Fruit fly (Drosophila melanogaster) whole organism, embryonic: ENCODE measurements around the gene Bem46.

Experiments used
- Antp ChIP-seq: fragments of 200-800 bp; sonication (Bioruptor generic); optimal IDR thresholded peaks from 3 replicates; lab custom pipeline; 2016; ENCODE audit warnings: missing biosample characterization, missing genetic modification characterization
- Atf-2 ChIP-seq: fragments of 200-800 bp; sonication (Bioruptor generic); optimal IDR thresholded peaks from 2 replicates; lab custom pipeline; 2016; ENCODE audit warnings: missing biosample characterization, missing genetic modification characterization
- B-H2 ChIP-seq: fragments of 200-800 bp; sonication (Bioruptor generic); optimal IDR thresholded peaks from 2 replicates; lab custom pipeline; 2018; ENCODE audit warnings: missing biosample characterization, mild to moderate bottlenecking, missing genetic modification characterization
- CG10267 ChIP-seq: fragments of 200-800 bp; sonication (Bioruptor generic); optimal IDR thresholded peaks from 2 replicates; lab custom pipeline; 2018; ENCODE audit warnings: missing biosample characterization, mild to moderate bottlenecking, missing genetic modification characterization, moderate library complexity
- CG10565 ChIP-seq: fragments of 200-800 bp; sonication (Bioruptor generic); optimal IDR thresholded peaks from 3 replicates; lab custom pipeline; 2016; ENCODE audit warnings: missing biosample characterization, mild to moderate bottlenecking, missing genetic modification characterization
- CG11093 ChIP-seq: fragments of 200-800 bp; sonication (Bioruptor generic); IDR thresholded peaks from 3 replicates; pipeline ENCODE4 v1.3.6; 2022; ENCODE audit warnings: missing biosample characterization, missing genetic modification characterization
- CG12219 ChIP-seq: fragments of 200-800 bp; sonication (Bioruptor generic); optimal IDR thresholded peaks from 3 replicates; lab custom pipeline; 2018; ENCODE audit warnings: missing biosample characterization, mild to moderate bottlenecking, missing genetic modification characterization
- CG14441 ChIP-seq: fragments of 200-800 bp; sonication (Bioruptor generic); IDR thresholded peaks from 2 replicates; pipeline ENCODE4 v1.3.6; 2022; ENCODE audit warnings: missing biosample characterization, missing genetic modification characterization
- CG14965 ChIP-seq: fragments of 200-800 bp; sonication (Bioruptor generic); optimal IDR thresholded peaks from 2 replicates; lab custom pipeline; 2016; ENCODE audit warnings: missing biosample characterization, missing genetic modification characterization, borderline replicate concordance
- CG15514 ChIP-seq: fragments of 200-800 bp; sonication (Bioruptor generic); optimal IDR thresholded peaks from 3 replicates; lab custom pipeline; 2017; ENCODE audit warnings: missing biosample characterization, missing genetic modification characterization, mild to moderate bottlenecking, moderate library complexity, missing genetic modification reagents
- CG1602 ChIP-seq: fragments of 200-800 bp; sonication (Bioruptor generic); optimal IDR thresholded peaks from 3 replicates; lab custom pipeline; 2016; ENCODE audit warnings: missing biosample characterization, missing genetic modification characterization
- CG17328 ChIP-seq: fragments of 200-800 bp; sonication (Bioruptor generic); IDR thresholded peaks from 2 replicates; pipeline ENCODE4 v1.3.6; 2022; ENCODE audit warnings: missing biosample characterization, missing genetic modification characterization
- CG1832 ChIP-seq: fragments of 200-800 bp; sonication (Bioruptor generic); optimal IDR thresholded peaks from 2 replicates; lab custom pipeline; 2017; ENCODE audit warnings: missing biosample characterization, mild to moderate bottlenecking, missing genetic modification characterization, inconsistent platforms
- CG2712 ChIP-seq: fragments of 200-800 bp; optimal IDR thresholded peaks from 3 replicates; lab custom pipeline; 2019; ENCODE audit warnings: missing biosample characterization, mild to moderate bottlenecking, missing genetic modification characterization, moderate library complexity
- CG3281 ChIP-seq: fragments of 200-800 bp; sonication (Bioruptor generic); optimal IDR thresholded peaks from 3 replicates; lab custom pipeline; 2017; ENCODE audit warnings: missing biosample characterization, mild to moderate bottlenecking, missing genetic modification characterization
- CG3838 ChIP-seq: fragments of 200-800 bp; sonication (Bioruptor generic); optimal IDR thresholded peaks from 3 replicates; lab custom pipeline; 2016; ENCODE audit warnings: missing biosample characterization, missing genetic modification characterization
- CG4328 ChIP-seq: fragments of 200-800 bp; sonication (Bioruptor generic); optimal IDR thresholded peaks from 3 replicates; lab custom pipeline; 2017; ENCODE audit warnings: missing biosample characterization, missing genetic modification reagents, missing genetic modification characterization
- CG4360 ChIP-seq: fragments of 200-800 bp; sonication (Bioruptor generic); IDR thresholded peaks from 2 replicates; pipeline ENCODE4 v1.3.6; 2022; ENCODE audit warnings: missing biosample characterization, missing genetic modification characterization
- CG43689 ChIP-seq: fragments of 200-800 bp; sonication (Bioruptor generic); IDR thresholded peaks from 2 replicates; pipeline ENCODE4 v1.3.6; 2022; ENCODE audit warnings: missing biosample characterization, missing genetic modification characterization
- CG8944 ChIP-seq: fragments of 200-800 bp; sonication (Bioruptor generic); optimal IDR thresholded peaks from 3 replicates; lab custom pipeline; 2016; ENCODE audit warnings: missing biosample characterization, missing genetic modification characterization
- Dref ChIP-seq: fragments of 200-800 bp; sonication (Bioruptor generic); IDR thresholded peaks from 2 replicates; pipeline ENCODE4 v1.3.6; 2022; ENCODE audit warnings: missing biosample characterization, missing genetic modification characterization
- Fer3 ChIP-seq: fragments of 200-800 bp; sonication (Bioruptor generic); optimal IDR thresholded peaks from 2 replicates; lab custom pipeline; 2018; ENCODE audit warnings: missing biosample characterization, mild to moderate bottlenecking, missing genetic modification characterization, moderate library complexity
- H2.0 ChIP-seq: fragments of 200-800 bp; sonication (Bioruptor generic); IDR thresholded peaks from 2 replicates; pipeline ENCODE4 v1.3.6; 2022; ENCODE audit warnings: missing biosample characterization, missing genetic modification characterization
- Hmr ChIP-seq: fragments of 200-800 bp; sonication (Bioruptor generic); optimal IDR thresholded peaks from 3 replicates; lab custom pipeline; 2017; ENCODE audit warnings: mild to moderate bottlenecking, missing biosample characterization, missing genetic modification reagents, missing genetic modification characterization
- Hmx ChIP-seq: fragments of 200-800 bp; sonication (Bioruptor generic); optimal IDR thresholded peaks from 2 replicates; lab custom pipeline; 2016; ENCODE audit warnings: missing biosample characterization, missing genetic modification characterization
- Lpt ChIP-seq: fragments of >200 bp; optimal IDR thresholded peaks from 2 replicates; lab custom pipeline; 2018; ENCODE audit warnings: missing biosample characterization, missing genetic modification characterization
- MESR4 ChIP-seq: fragments of 200-800 bp; sonication (Bioruptor generic); optimal IDR thresholded peaks from 2 replicates; lab custom pipeline; 2018; ENCODE audit warnings: missing biosample characterization, mild to moderate bottlenecking, missing genetic modification characterization, moderate library complexity
- Rfx ChIP-seq: fragments of 200-800 bp; sonication (Bioruptor generic); IDR thresholded peaks from 2 replicates; pipeline ENCODE4 v1.3.6; 2022; ENCODE audit warnings: missing biosample characterization, missing genetic modification characterization
- bowl ChIP-seq: fragments of 200-800 bp; sonication (Bioruptor generic); IDR thresholded peaks from 2 replicates; pipeline ENCODE4 v1.3.6; 2022; ENCODE audit warnings: missing biosample characterization, missing genetic modification characterization
- cas ChIP-seq: fragments of 200-800 bp; sonication (Bioruptor generic); IDR thresholded peaks from 2 replicates; pipeline ENCODE4 v1.3.6; 2022; ENCODE audit warnings: missing biosample characterization, missing genetic modification characterization
- dpn ChIP-seq, 2 experiments: fragments of 200-800 bp; sonication (Bioruptor generic); optimal IDR thresholded peaks; 3 replicates each; lab custom pipeline; 2016; ENCODE audit warnings: missing biosample characterization in 2 of 2, missing genetic modification characterization in 2 of 2
- fru ChIP-seq: fragments of >200 bp; optimal IDR thresholded peaks from 2 replicates; lab custom pipeline; 2017
- ftz-f1 ChIP-seq: fragments of 200-800 bp; sonication (Bioruptor generic); optimal IDR thresholded peaks from 2 replicates; lab custom pipeline; 2016; ENCODE audit warnings: missing biosample characterization, missing genetic modification characterization
- grau ChIP-seq: fragments of 200-800 bp; optimal IDR thresholded peaks from 3 replicates; lab custom pipeline; 2019; ENCODE audit warnings: missing biosample characterization, mild to moderate bottlenecking, missing genetic modification characterization, moderate library complexity
- gsb ChIP-seq: fragments of 200-800 bp; sonication (Bioruptor generic); IDR thresholded peaks from 2 replicates; pipeline ENCODE4 v1.3.6; 2022; ENCODE audit warnings: missing biosample characterization, missing genetic modification characterization
- maf-S ChIP-seq: fragments of 200-800 bp; sonication (Bioruptor generic); optimal IDR thresholded peaks from 2 replicates; lab custom pipeline; 2016; ENCODE audit warnings: missing biosample characterization, missing genetic modification characterization
- nerfin-1 ChIP-seq: fragments of 200-800 bp; sonication (Bioruptor generic); optimal IDR thresholded peaks from 3 replicates; lab custom pipeline; 2019; ENCODE audit warnings: missing biosample characterization, mild to moderate bottlenecking, missing genetic modification characterization, moderate library complexity
- nmo ChIP-seq: fragments of 200-800 bp; sonication (Bioruptor generic); optimal IDR thresholded peaks from 2 replicates; lab custom pipeline; 2018; ENCODE audit warnings: missing biosample characterization, mild to moderate bottlenecking, missing genetic modification characterization, moderate library complexity
- nom ChIP-seq: fragments of 200-800 bp; sonication (Bioruptor generic); optimal IDR thresholded peaks from 2 replicates; lab custom pipeline; 2017; ENCODE audit warnings: missing biosample characterization, missing genetic modification characterization, mild to moderate bottlenecking, moderate library complexity, missing genetic modification reagents
- phol ChIP-seq: fragments of 200-800 bp; sonication (Bioruptor generic); optimal IDR thresholded peaks from 3 replicates; lab custom pipeline; 2018; ENCODE audit warnings: missing biosample characterization, mild to moderate bottlenecking, missing genetic modification characterization, moderate library complexity
- repo ChIP-seq: fragments of 200-800 bp; sonication (Bioruptor generic); optimal IDR thresholded peaks from 2 replicates; lab custom pipeline; 2016; ENCODE audit warnings: missing biosample characterization, missing genetic modification characterization
- run ChIP-seq: fragments of 200-800 bp; sonication (Bioruptor generic); optimal IDR thresholded peaks from 3 replicates; lab custom pipeline; 2018; ENCODE audit warnings: missing biosample characterization, mild to moderate bottlenecking, missing genetic modification characterization
- sisA ChIP-seq: fragments of 200-800 bp; sonication (Bioruptor generic); IDR thresholded peaks from 2 replicates; pipeline ENCODE4 v1.3.6; 2022; ENCODE audit warnings: missing biosample characterization, missing genetic modification characterization
- tll ChIP-seq, 2 experiments: fragments of 200-800 bp in 1 of 2; fragments of >200 bp in 1 of 2; sonication (Bioruptor generic) in 1 of 2; optimal IDR thresholded peaks; 2 replicates each; lab custom pipeline; 2017 to 2019; ENCODE audit warnings: missing biosample characterization in 2 of 2, missing genetic modification characterization in 2 of 2, mild to moderate bottlenecking in 1 of 2, moderate library complexity in 1 of 2
- tup ChIP-seq: fragments of 200-800 bp; sonication (Bioruptor generic); optimal IDR thresholded peaks from 2 replicates; lab custom pipeline; 2016; ENCODE audit warnings: missing biosample characterization, mild to moderate bottlenecking, missing genetic modification characterization, moderate library complexity
- unc-4 ChIP-seq: fragments of 200-800 bp; sonication (Bioruptor generic); IDR thresholded peaks from 2 replicates; pipeline ENCODE4 v1.3.6; 2022; ENCODE audit warnings: missing biosample characterization, missing genetic modification characterization; ENCODE audit not compliant: partially characterized antibody

The Bem46 gene

dm6 chr2L:3000517-3000934 lies 12.6 kb downstream of the Bem46 start (continued):
- TF ChIP-seq grau (no peak), nmo (GFP tag; lab: Kevin White, UChicago) (no peak), CG10565 (GFP tag; lab: Kevin White, UChicago) (no peak), CG4360 (GFP tag; lab: Robert Waterston, UW) (peak; percentile 82), CG2712 (tag; lab: Kevin White, UChicago) (no peak), CG1832 (GFP tag; lab: Kevin White, UChicago) (peak; percentile 43), CG17328 (GFP tag; lab: Robert Waterston, UW) (no peak), cas (no peak), phol (tag; lab: Kevin White, UChicago) (no peak), Fer3 (tag; lab: Kevin White, UChicago) (no peak), Lpt (no peak), CG3281 (GFP tag; lab: Kevin White, UChicago) (no peak), Antp (GFP tag; lab: Kevin White, UChicago) (no peak), B-H2 (GFP tag; lab: Kevin White, UChicago) (no peak), fru (no peak), unc-4 (GFP tag; lab: Robert Waterston, UW) (0 out of 2 replicates have a peak, but pooled peaks have one; percentile 17), bowl (no peak), CG4328 (GFP tag; lab: Kevin White, UChicago) (no peak), dpn (GFP tag; optimal IDR thresholded peaks at IDR 0.05; lab: Kevin White, UChicago) (no peak), Hmx (GFP tag; lab: Kevin White, UChicago) (no peak), Atf-2 (GFP tag; lab: Kevin White, UChicago) (no peak), CG8944 (GFP tag; lab: Kevin White, UChicago) (no peak), ftz-f1 (no peak), sisA (GFP tag; lab: Robert Waterston, UW) (no peak), CG3838 (GFP tag; lab: Kevin White, UChicago) (peak; percentile 41), CG14441 (GFP tag; lab: Robert Waterston, UW) (no peak), nerfin-1 (tag; lab: Kevin White, UChicago) (no peak), CG12219 (no peak), Dref (no peak), Rfx (GFP tag; lab: Robert Waterston, UW) (no peak), CG15514 (no peak), CG10267 (tag; lab: Kevin White, UChicago) (no peak), MESR4 (no peak), tup (GFP tag; lab: Kevin White, UChicago) (no peak), Hmr (no peak), maf-S (no peak), gsb (GFP tag; lab: Robert Waterston, UW) (no peak), run (tag; lab: Kevin White, UChicago) (no peak), repo (GFP tag; lab: Kevin White, UChicago) (no peak), CG43689 (GFP tag; lab: Robert Waterston, UW) (no peak), H2.0 (GFP tag; lab: Robert Waterston, UW) (no peak), CG14965 (GFP tag; lab: Kevin White, UChicago) (no peak), nom (no peak), CG1602 (GFP tag; lab: Kevin White, UChicago) (no peak), CG11093 (GFP tag; lab: Robert Waterston, UW) (no peak), tll (GFP tag; optimal IDR thresholded peaks at IDR 0.05; lab: Kevin White, UChicago) (peak in 1 of 2 experiments; percentile 93)
